Worm (Caenorhabditis elegans): Measurements from ENCODE around the gene Y22D7AR.7.

- no peak for TF ChIP-seq ceh-39 (tag; optimal IDR thresholded peaks at IDR 0.05)
- TF ChIP-seq ces-1 (GFP tag; optimal IDR thresholded peaks at IDR 0.05), result no peak
- no peak for TF ChIP-seq elt-3 (tag; optimal IDR thresholded peaks at IDR 0.05)
- TF ChIP-seq tbx-8 (GFP tag; optimal IDR thresholded peaks at IDR 0.05), result no peak
- no peak for TF ChIP-seq blmp-1 (tag; optimal IDR thresholded peaks at IDR 0.05)
- TF ChIP-seq nhr-237 (tag; optimal IDR thresholded peaks at IDR 0.05), result no peak
- TF ChIP-seq ztf-11 (tag; optimal IDR thresholded peaks at IDR 0.05), result no peak
- TF ChIP-seq nhr-28 (tag; optimal IDR thresholded peaks at IDR 0.05), result no peak
- no peak for TF ChIP-seq mep-1 (tag; optimal IDR thresholded peaks at IDR 0.05)
- TF ChIP-seq pha-4 (tag; optimal IDR thresholded peaks at IDR 0.05), result no peak
- no peak for TF ChIP-seq unc-62 (GFP tag; optimal IDR thresholded peaks at IDR 0.05)
- no peak for TF ChIP-seq mab-5 (tag; optimal IDR thresholded peaks at IDR 0.05)
- TF ChIP-seq elt-1 (tag; optimal IDR thresholded peaks at IDR 0.05; ENCODE audit: borderline replicate concordance, insufficient read depth), result no peak
Measured at ce11 chrIII:1634270-1634669, 53.6 kb downstream of the Y22D7AR.7 start, which contains the start of gene Y22D7AL.11.

Data from whole organism, mixed stage, embryonic.